Fruit fly (Drosophila melanogaster): ENCODE results near the gene CG9231.

DNA sequence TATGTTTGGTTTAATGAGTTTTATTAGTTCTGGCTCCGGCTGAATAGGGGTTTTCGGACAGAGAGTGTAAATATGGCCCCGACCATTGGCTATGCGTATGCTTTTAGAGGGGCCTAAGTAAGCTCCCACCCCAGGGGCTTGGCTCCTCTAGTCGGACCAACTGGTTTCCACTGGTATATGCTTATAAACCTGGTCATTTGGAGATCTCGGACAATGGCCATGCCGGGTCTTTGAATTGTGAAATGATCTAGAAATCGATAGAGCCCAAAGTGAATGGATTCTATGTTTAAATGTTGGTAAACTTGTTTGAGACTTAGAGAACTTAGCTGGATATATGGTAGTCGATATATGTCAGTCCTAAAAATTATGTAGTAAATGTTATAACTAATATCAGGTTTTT is 27.1 kb downstream of the CG9231 start:
- no peak for TF ChIP-seq CG7786 (GFP tag; optimal IDR thresholded peaks at IDR 0.05)
- TF ChIP-seq CG32772 (GFP tag; IDR thresholded peaks at IDR 0.05), result no peak
- TF ChIP-seq Mes4 (GFP tag; optimal IDR thresholded peaks at IDR 0.05), result no peak
- TF ChIP-seq Nf-YB (GFP tag; optimal IDR thresholded peaks at IDR 0.05), result no peak
- TF ChIP-seq gfzf (GFP tag; optimal IDR thresholded peaks at IDR 0.05), result no peak
- no peak for TF ChIP-seq Neu2 (GFP tag; optimal IDR thresholded peaks at IDR 0.05; ENCODE audit: borderline replicate concordance)
- no peak for TF ChIP-seq CG8290 (GFP tag; optimal IDR thresholded peaks at IDR 0.05)
- TF ChIP-seq CG8290 (tag; optimal IDR thresholded peaks at IDR 0.05), result no peak
- no peak for TF ChIP-seq CG30403 (GFP tag; optimal IDR thresholded peaks at IDR 0.05)
- TF ChIP-seq ttk (GFP tag; IDR thresholded peaks at IDR 0.05), result no peak
- TF ChIP-seq gce (GFP tag; IDR thresholded peaks at IDR 0.05), result no peak
- TF ChIP-seq CG8944 (GFP tag; optimal IDR thresholded peaks at IDR 0.05), result no peak
- TF ChIP-seq gro (GFP tag; optimal IDR thresholded peaks at IDR 0.05), result no peak
- TF ChIP-seq CG18619 (GFP tag; optimal IDR thresholded peaks at IDR 0.05), result no peak
- no peak for TF ChIP-seq MBD-R2 (GFP tag; IDR thresholded peaks at IDR 0.05)

Measured in whole organism, embryonic.